Worm (Caenorhabditis elegans): ENCODE results near the gene C16C10.9.

Gene C16C10.9

DNA sequence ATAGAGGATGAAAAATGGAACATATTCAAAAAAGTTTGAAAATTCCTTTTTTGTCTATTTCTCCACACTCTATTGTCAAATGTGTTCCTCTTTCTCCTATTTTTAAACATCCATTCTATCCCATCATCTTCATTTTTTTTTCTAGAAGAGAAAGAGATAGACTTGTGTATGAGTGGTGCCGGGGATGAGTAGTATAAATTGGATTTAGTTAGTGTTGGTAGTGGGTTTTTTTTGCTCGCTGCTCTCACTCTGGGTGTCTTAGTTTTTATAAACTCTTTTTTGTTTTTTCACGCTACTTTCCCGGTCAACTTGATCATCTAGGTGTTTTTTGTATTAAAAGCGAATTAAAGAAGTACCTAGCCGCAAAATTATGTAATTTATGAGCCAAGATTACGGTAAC is 50.0 kb downstream of the C16C10.9 start:
- peak; percentile 57 for TF ChIP-seq ces-1 (GFP tag; optimal IDR thresholded peaks at IDR 0.05)
- TF ChIP-seq lin-29 (GFP tag; IDR thresholded peaks at IDR 0.05), result no peak

- TF ChIP-seq mdl-1 (tag; optimal IDR thresholded peaks at IDR 0.05) (no peak), zag-1 (tag; optimal IDR thresholded peaks at IDR 0.05) (no peak), T20F7.1 (GFP tag; optimal IDR thresholded peaks at IDR 0.05) (no peak), T26A8.4 (GFP tag; IDR thresholded peaks at IDR 0.05) (no peak), unc-62 (GFP tag; optimal IDR thresholded peaks at IDR 0.05 in 1 of 2) (peak in 1 of 2 experiments; percentile 72), unc-62 (tag; optimal IDR thresholded peaks at IDR 0.05) (no peak), nhr-6 (tag; optimal IDR thresholded peaks at IDR 0.05) (no peak), aha-1 (tag) (peak; percentile 63), sdz-12 (GFP tag; optimal IDR thresholded peaks at IDR 0.05) (no peak), daf-19 (GFP tag; conservative IDR thresholded peaks at IDR 0.05) (no peak), zip-11 (GFP tag; IDR thresholded peaks at IDR 0.05) (no peak), hmg-1.1 (GFP tag; IDR thresholded peaks at IDR 0.05) (no peak), ceh-44 (GFP tag; IDR thresholded peaks at IDR 0.05) (no peak), hif-1 (tag; optimal IDR thresholded peaks at IDR 0.05) (no peak), snpc-1.2 (GFP tag; IDR thresholded peaks at IDR 0.05) (no peak)
Measured at ce11 chrIII:4106611-4107010, 50.6 kb downstream of the C16C10.9 start.

Measured in whole organism, L4 larva.